Fruit fly (Drosophila melanogaster): ENCODE data around the gene CG32751.

CG32751 gene

dm6 chrX:6198554-6198953 is at the start of gene CG32751:
CG32751 (minus strand) TSS chrX:6198654.
- TF ChIP-seq ovo (GFP tag; optimal IDR thresholded peaks at IDR 0.05), result no peak
- TF ChIP-seq toe (GFP tag; optimal IDR thresholded peaks at IDR 0.05), result no peak
- TF ChIP-seq CG7101 (tag; optimal IDR thresholded peaks at IDR 0.05), result no peak
- TF ChIP-seq kay (GFP tag; ENCODE audit: borderline replicate concordance), result no peak
- TF ChIP-seq CG12768 (GFP tag; optimal IDR thresholded peaks at IDR 0.05), result no peak
- TF ChIP-seq bab1 (GFP tag; optimal IDR thresholded peaks at IDR 0.05), result no peak
- no peak for TF ChIP-seq CG1620 (GFP tag; optimal IDR thresholded peaks at IDR 0.05)
- TF ChIP-seq cic (GFP tag; optimal IDR thresholded peaks at IDR 0.05), result no peak
- TF ChIP-seq CG11617 (GFP tag; optimal IDR thresholded peaks at IDR 0.05), result no peak
- no peak for TF ChIP-seq Mnt (GFP tag; optimal IDR thresholded peaks at IDR 0.05)
- TF ChIP-seq Crg-1 (GFP tag; optimal IDR thresholded peaks at IDR 0.05), result no peak
- TF ChIP-seq cnc (optimal IDR thresholded peaks at IDR 0.05), result no peak
- no peak for TF ChIP-seq Hr96 (GFP tag; optimal IDR thresholded peaks at IDR 0.05)

dm6 chrX:6237015-6237414 is 38.6 kb upstream of the CG32751 start, which contains the start of gene CG14445:
CG14445 (plus strand) TSS chrX:6237315.
- TF ChIP-seq CG7045 (GFP tag; optimal IDR thresholded peaks at IDR 0.05) (no peak), Crg-1 (GFP tag; optimal IDR thresholded peaks at IDR 0.05) (no peak), CG5204 (GFP tag; optimal IDR thresholded peaks at IDR 0.05) (no peak), toe (GFP tag; optimal IDR thresholded peaks at IDR 0.05) (no peak)

dm6 chrX:6231764-6232163 is 33.3 kb upstream of the CG32751 start:
- TF ChIP-seq bab1 (GFP tag; optimal IDR thresholded peaks at IDR 0.05) (no peak), tj (GFP tag; optimal IDR thresholded peaks at IDR 0.05) (no peak), CG12768 (GFP tag; optimal IDR thresholded peaks at IDR 0.05) (no peak), Hr96 (GFP tag; optimal IDR thresholded peaks at IDR 0.05) (no peak), CG11617 (GFP tag; optimal IDR thresholded peaks at IDR 0.05) (no peak), kay (GFP tag; ENCODE audit: borderline replicate concordance) (no peak), CG33017 (tag; optimal IDR thresholded peaks at IDR 0.05) (no peak), cic (GFP tag; optimal IDR thresholded peaks at IDR 0.05) (no peak), Clk (GFP tag; optimal IDR thresholded peaks at IDR 0.05) (no peak), CG1620 (GFP tag; optimal IDR thresholded peaks at IDR 0.05) (no peak), CG14711 (tag; optimal IDR thresholded peaks at IDR 0.05) (no peak), cnc (optimal IDR thresholded peaks at IDR 0.05) (no peak), Mnt (GFP tag; optimal IDR thresholded peaks at IDR 0.05) (no peak), CG7101 (tag; optimal IDR thresholded peaks at IDR 0.05) (no peak), CG7045 (GFP tag; optimal IDR thresholded peaks at IDR 0.05) (no peak), Crg-1 (GFP tag; optimal IDR thresholded peaks at IDR 0.05) (no peak)

dm6 chrX:6225472-6226049 is 27.1 kb upstream of the CG32751 start, which contains the start of gene dtn:
dtn (plus strand) TSS chrX:6225647.
- TF ChIP-seq CG11617 (GFP tag; optimal IDR thresholded peaks at IDR 0.05), result no peak
- no peak for TF ChIP-seq CG14711 (tag; optimal IDR thresholded peaks at IDR 0.05)
- no peak for TF ChIP-seq toe (GFP tag; optimal IDR thresholded peaks at IDR 0.05)
- no peak for TF ChIP-seq CG33017 (tag; optimal IDR thresholded peaks at IDR 0.05)
- TF ChIP-seq cic (GFP tag; optimal IDR thresholded peaks at IDR 0.05), result no peak
- no peak for TF ChIP-seq cnc (optimal IDR thresholded peaks at IDR 0.05)
- TF ChIP-seq CG1620 (GFP tag; optimal IDR thresholded peaks at IDR 0.05), result no peak
- no peak for TF ChIP-seq CG7045 (GFP tag; optimal IDR thresholded peaks at IDR 0.05)
- TF ChIP-seq Mnt (GFP tag; optimal IDR thresholded peaks at IDR 0.05), result peak; percentile 18
- no peak for TF ChIP-seq Crg-1 (GFP tag; optimal IDR thresholded peaks at IDR 0.05)
- no peak for TF ChIP-seq ovo (GFP tag; optimal IDR thresholded peaks at IDR 0.05)
- TF ChIP-seq Clk (GFP tag; optimal IDR thresholded peaks at IDR 0.05), result no peak
- TF ChIP-seq CG7101 (tag; optimal IDR thresholded peaks at IDR 0.05), result no peak
- TF ChIP-seq kay (GFP tag; ENCODE audit: borderline replicate concordance), result no peak
- no peak for TF ChIP-seq CG12768 (GFP tag; optimal IDR thresholded peaks at IDR 0.05)
- no peak for TF ChIP-seq Hr96 (GFP tag; optimal IDR thresholded peaks at IDR 0.05)
- peak; percentile 30 for TF ChIP-seq pad (GFP tag; optimal IDR thresholded peaks at IDR 0.05)

- TF ChIP-seq Mnt (GFP tag; optimal IDR thresholded peaks at IDR 0.05) (peak; percentile 91), bab1 (GFP tag; optimal IDR thresholded peaks at IDR 0.05) (peak; percentile 95), CG11617 (GFP tag; optimal IDR thresholded peaks at IDR 0.05) (peak; percentile 97), CG33017 (tag; optimal IDR thresholded peaks at IDR 0.05) (peak; percentile 86), cnc (optimal IDR thresholded peaks at IDR 0.05) (no peak), Hr96 (GFP tag; optimal IDR thresholded peaks at IDR 0.05) (no peak), CG14711 (tag; optimal IDR thresholded peaks at IDR 0.05) (peak; percentile 83), toe (GFP tag; optimal IDR thresholded peaks at IDR 0.05) (no peak), cic (GFP tag; optimal IDR thresholded peaks at IDR 0.05) (peak; percentile 75), CG7101 (tag; optimal IDR thresholded peaks at IDR 0.05) (peak; percentile 96), CG1620 (GFP tag; optimal IDR thresholded peaks at IDR 0.05) (peak; percentile 80), ovo (GFP tag; optimal IDR thresholded peaks at IDR 0.05) (peak; percentile 89), tj (GFP tag; optimal IDR thresholded peaks at IDR 0.05) (peak; percentile 98), kay (GFP tag; ENCODE audit: borderline replicate concordance) (peak; percentile 99), Clk (GFP tag; optimal IDR thresholded peaks at IDR 0.05) (peak; percentile 74), CG5204 (GFP tag; optimal IDR thresholded peaks at IDR 0.05) (no peak), Crg-1 (GFP tag; optimal IDR thresholded peaks at IDR 0.05) (peak; percentile 76), pad (GFP tag; optimal IDR thresholded peaks at IDR 0.05) (peak; percentile 85), CG7045 (GFP tag; optimal IDR thresholded peaks at IDR 0.05) (peak; percentile 82), CG12768 (GFP tag; optimal IDR thresholded peaks at IDR 0.05) (peak; percentile 84)
Measured at dm6 chrX:6224225-6225190, 26.1 kb upstream of the CG32751 start, which contains the start of gene sqh. sqh (minus strand) TSS chrX:6225140.
